Worm (Caenorhabditis elegans) whole organism, late embryonic: Measurements from ENCODE around the gene daf-18.
A peak's percentile ranks its signal among the peaks of the same experiment; 100 is the strongest.

Source experiments
- C38D4.7 ChIP-seq: fragments of 200-800 bp; sonication (Bioruptor generic); optimal IDR thresholded peaks from 2 replicates; lab custom pipeline; 2018; ENCODE audit warnings: mild to moderate bottlenecking, missing genetic modification characterization, moderate library complexity, missing compliant biosample characterization
- ama-1 ChIP-seq: fragments of 150-350 bp; optimal IDR thresholded peaks from 2 replicates; lab custom pipeline; 2014
- ceh-9 ChIP-seq: sonication (generic microtip); optimal IDR thresholded peaks from 2 replicates; lab custom pipeline; 2016; ENCODE audit warnings: mild to moderate bottlenecking, missing genetic modification characterization, inconsistent platforms, missing compliant biosample characterization
- elt-2 ChIP-seq: sonication (generic microtip); optimal IDR thresholded peaks from 2 replicates; lab custom pipeline; 2016; ENCODE audit warnings: missing genetic modification reagents, missing genetic modification characterization, missing compliant biosample characterization
- elt-4 ChIP-seq: sonication (generic microtip); optimal IDR thresholded peaks from 2 replicates; lab custom pipeline; 2016; ENCODE audit warnings: missing genetic modification characterization, missing compliant biosample characterization
- fkh-10 ChIP-seq: fragments of 150-350 bp; optimal IDR thresholded peaks from 2 replicates; lab custom pipeline; 2014; ENCODE audit warnings: missing biosample characterization, missing genetic modification reagents, missing genetic modification characterization
- lin-11 ChIP-seq: fragments of 200-800 bp; sonication (Bioruptor generic); optimal IDR thresholded peaks from 2 replicates; lab custom pipeline; 2018; ENCODE audit warnings: mild to moderate bottlenecking, missing genetic modification characterization, missing compliant biosample characterization
- mec-3 ChIP-seq: sonication (generic microtip); optimal IDR thresholded peaks from 2 replicates; lab custom pipeline; 2016; ENCODE audit warnings: borderline replicate concordance, missing genetic modification characterization, missing compliant biosample characterization
- nhr-11 ChIP-seq: fragments of 150-350 bp; optimal IDR thresholded peaks from 2 replicates; lab custom pipeline; 2014; ENCODE audit warnings: missing biosample characterization, missing genetic modification characterization
- pha-4 ChIP-seq: fragments of 150-350 bp; optimal IDR thresholded peaks from 2 replicates; lab custom pipeline; 2018; ENCODE audit warnings: missing biosample characterization, missing genetic modification reagents, missing genetic modification characterization
- pqm-1 ChIP-seq: sonication (generic microtip); optimal IDR thresholded peaks from 2 replicates; lab custom pipeline; 2016; ENCODE audit warnings: missing genetic modification characterization, missing compliant biosample characterization
- sox-2 ChIP-seq: fragments of 200-800 bp; sonication (Bioruptor generic); IDR thresholded peaks from 2 replicates; pipeline ENCODE4 v1.3.6; 2022; ENCODE audit warnings: missing genetic modification reagents, missing genetic modification characterization, missing compliant biosample characterization
- tbx-2 ChIP-seq: sonication (generic microtip); optimal IDR thresholded peaks from 2 replicates; lab custom pipeline; 2016; ENCODE audit warnings: missing genetic modification characterization, missing compliant biosample characterization
- ttx-3 ChIP-seq: sonication (generic microtip); optimal IDR thresholded peaks from 2 replicates; lab custom pipeline; 2016; ENCODE audit warnings: missing genetic modification reagents, missing genetic modification characterization, missing compliant biosample characterization

DNA sequence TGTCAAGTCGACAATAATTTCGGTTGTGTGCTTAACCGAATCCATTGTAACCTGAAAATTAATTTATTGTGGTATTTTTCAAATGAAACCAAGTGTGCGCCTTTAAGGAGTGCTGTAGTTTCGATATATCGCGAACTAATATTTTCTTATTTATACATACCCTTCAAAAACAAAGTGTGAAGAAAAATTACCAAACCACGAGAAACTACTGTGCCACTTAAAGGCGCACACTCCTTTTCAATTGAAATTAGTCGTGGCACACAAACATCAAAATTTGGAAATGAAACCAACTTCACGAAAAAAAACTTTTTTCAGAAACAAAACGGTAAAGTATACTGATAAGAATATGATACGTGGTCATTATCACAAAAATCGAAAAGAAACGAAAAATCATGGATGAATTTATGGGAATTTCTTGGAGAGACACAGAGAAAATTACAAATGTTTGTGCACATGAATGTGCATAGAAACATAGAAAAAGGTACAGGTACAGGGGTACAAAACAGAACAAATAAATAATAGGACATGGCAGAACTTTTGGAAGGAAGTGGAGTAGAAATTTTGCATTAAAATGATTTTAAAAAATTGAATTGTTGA lies 41.7 kb downstream of the daf-18 start, which contains the start of gene spl-1:
- no peak for TF ChIP-seq ama-1 (lab: Kevin White, UChicago)
- TF ChIP-seq nhr-11 (tag; lab: Kevin White, UChicago), result no peak
- no peak for TF ChIP-seq pqm-1 (tag; lab: Kevin White, UChicago)
- TF ChIP-seq lin-11, result no peak
- no peak for TF ChIP-seq elt-4 (tag; lab: Kevin White, UChicago)
- TF ChIP-seq ttx-3 (tag; lab: Kevin White, UChicago), result no peak
- no peak for TF ChIP-seq C38D4.7 (GFP tag; lab: Kevin White, UChicago)
- no peak for TF ChIP-seq ceh-9 (tag; lab: Kevin White, UChicago)
- no peak for TF ChIP-seq mec-3 (tag; lab: Kevin White, UChicago)
- TF ChIP-seq tbx-2, result no peak
- peak; percentile 49 for TF ChIP-seq elt-2 (tag; lab: Kevin White, UChicago)
- no peak for TF ChIP-seq pha-4
- no peak for TF ChIP-seq fkh-10 (GFP tag; lab: Kevin White, UChicago)
- no peak for TF ChIP-seq sox-2 (GFP tag; lab: Robert Waterston, UW)
